Worm (Caenorhabditis elegans) whole organism, L4 larva: ENCODE results near the gene fbxa-199.

Source experiments
- F37D6.2 ChIP-seq: sonication (generic microtip); optimal IDR thresholded peaks from 2 replicates; lab custom pipeline; 2016; ENCODE audit warnings: mild to moderate bottlenecking, missing genetic modification characterization, missing compliant biosample characterization
- F49E8.2 ChIP-seq: sonication (generic microtip); optimal IDR thresholded peaks from 2 replicates; lab custom pipeline; 2016; ENCODE audit warnings: missing compliant biosample characterization, mild to moderate bottlenecking, missing genetic modification characterization, borderline replicate concordance
- R02D3.7 ChIP-seq: fragments of 150-350 bp; sonication (generic microtip); optimal IDR thresholded peaks from 3 replicates; lab custom pipeline; 2014; ENCODE audit warnings: missing biosample characterization, missing genetic modification characterization
- T26A8.4 ChIP-seq: fragments of 200-800 bp; sonication (Bioruptor generic); IDR thresholded peaks from 2 replicates; pipeline ENCODE4 v1.3.6; 2022; ENCODE audit warnings: missing genetic modification characterization, missing compliant biosample characterization
- Y48G9A.11 ChIP-seq: fragments of 200-800 bp; sonication (Bioruptor generic); IDR thresholded peaks from 2 replicates; pipeline ENCODE4 v1.3.6; 2022; ENCODE audit warnings: missing genetic modification reagents, missing genetic modification characterization, missing compliant biosample characterization
- attf-4 ChIP-seq: sonication (generic microtip); optimal IDR thresholded peaks from 3 replicates; lab custom pipeline; 2017; ENCODE audit warnings: missing biosample characterization, missing genetic modification characterization
- ceh-32 ChIP-seq: sonication (generic microtip); optimal IDR thresholded peaks from 2 replicates; lab custom pipeline; 2016; ENCODE audit warnings: mild to moderate bottlenecking, missing genetic modification characterization, missing compliant biosample characterization; ENCODE audit not compliant: poor library complexity
- ceh-44 ChIP-seq: fragments of 200-800 bp; sonication (Bioruptor generic); IDR thresholded peaks from 2 replicates; pipeline ENCODE4 v1.3.6; 2022; ENCODE audit warnings: missing genetic modification reagents, missing genetic modification characterization, missing compliant biosample characterization
- daf-16 ChIP-seq, 3 experiments: sonication (generic microtip); optimal IDR thresholded peaks; 2 replicates each; lab custom pipeline; 2016 to 2017; ENCODE audit warnings: missing genetic modification characterization in 3 of 3, missing genetic modification reagents in 3 of 3, mild to moderate bottlenecking in 2 of 3, missing compliant biosample characterization in 2 of 3, missing biosample characterization in 1 of 3, moderate library complexity in 1 of 3
- daf-19 ChIP-seq: fragments of 200-800 bp; sonication (Bioruptor generic); conservative IDR thresholded peaks from 2 replicates; pipeline ENCODE4 v1.3.6; 2022; ENCODE audit warnings: missing genetic modification characterization, missing compliant biosample characterization
- duxl-1 ChIP-seq: sonication (generic microtip); optimal IDR thresholded peaks from 2 replicates; lab custom pipeline; 2016; ENCODE audit warnings: mild to moderate bottlenecking, missing genetic modification characterization, moderate library complexity, missing compliant biosample characterization; ENCODE audit not compliant: poor library complexity
- dve-1 ChIP-seq: sonication (generic microtip); optimal IDR thresholded peaks from 2 replicates; lab custom pipeline; 2017; ENCODE audit warnings: antibody characterized with exemption, mild to moderate bottlenecking, missing genetic modification characterization, missing compliant biosample characterization; ENCODE audit not compliant: insufficient read depth
- egl-43 ChIP-seq: fragments of 200-800 bp; sonication (Bioruptor generic); IDR thresholded peaks from 2 replicates; pipeline ENCODE4 v1.3.6; 2022; ENCODE audit warnings: missing genetic modification reagents, missing genetic modification characterization, missing compliant biosample characterization
- fos-1 ChIP-seq: fragments of 150-350 bp; optimal IDR thresholded peaks from 2 replicates; lab custom pipeline; 2014; ENCODE audit warnings: missing biosample characterization, missing genetic modification characterization
- gei-8 ChIP-seq: fragments of 200-800 bp; sonication (Bioruptor generic); optimal IDR thresholded peaks from 2 replicates; lab custom pipeline; 2018; ENCODE audit warnings: mild to moderate bottlenecking, missing genetic modification characterization, missing compliant biosample characterization
- hlh-11 ChIP-seq: fragments of 200-800 bp; sonication (Bioruptor generic); optimal IDR thresholded peaks from 2 replicates; lab custom pipeline; 2018; ENCODE audit warnings: mild to moderate bottlenecking, missing genetic modification characterization, missing compliant biosample characterization
- jun-1 ChIP-seq: fragments of 150-350 bp; optimal IDR thresholded peaks from 2 replicates; lab custom pipeline; 2014; ENCODE audit warnings: missing biosample characterization, missing genetic modification reagents, missing genetic modification characterization
- lir-3 ChIP-seq: sonication (generic microtip); optimal IDR thresholded peaks from 2 replicates; lab custom pipeline; 2016; ENCODE audit warnings: mild to moderate bottlenecking, missing genetic modification characterization, missing compliant biosample characterization
- madf-5 ChIP-seq, 2 experiments: fragments of 200-800 bp; sonication (Bioruptor generic); IDR thresholded peaks; 2 replicates each; pipeline ENCODE4 v1.3.6; 2022; ENCODE audit warnings: missing compliant biosample characterization in 2 of 2, missing genetic modification characterization in 2 of 2
- mep-1 ChIP-seq: fragments of 150-350 bp; sonication (generic microtip); optimal IDR thresholded peaks from 3 replicates; lab custom pipeline; 2014; ENCODE audit warnings: missing biosample characterization, missing genetic modification characterization
- nhr-41 ChIP-seq: fragments of 200-800 bp; sonication (Bioruptor generic); IDR thresholded peaks from 2 replicates; pipeline ENCODE4 v1.3.6; 2022; ENCODE audit warnings: missing genetic modification reagents, missing genetic modification characterization, missing compliant biosample characterization
- nhr-48 ChIP-seq: sonication (generic microtip); optimal IDR thresholded peaks from 2 replicates; lab custom pipeline; 2016; ENCODE audit warnings: mild to moderate bottlenecking, missing genetic modification characterization, missing compliant biosample characterization
- nhr-6 ChIP-seq: fragments of 150-350 bp; optimal IDR thresholded peaks from 2 replicates; lab custom pipeline; 2014; ENCODE audit warnings: missing biosample characterization, missing genetic modification characterization
- nhr-76 ChIP-seq: fragments of 150-350 bp; optimal IDR thresholded peaks from 2 replicates; lab custom pipeline; 2014; ENCODE audit warnings: missing biosample characterization, missing genetic modification characterization
- nhr-77 ChIP-seq: fragments of 150-350 bp; optimal IDR thresholded peaks from 2 replicates; lab custom pipeline; 2014; ENCODE audit warnings: missing biosample characterization, missing genetic modification characterization
- pha-4 ChIP-seq, 2 experiments: fragments of 150-350 bp in 1 of 2; fragments of 200-800 bp in 1 of 2; sonication (Bioruptor generic) in 1 of 2; IDR thresholded peaks in 1 of 2; optimal IDR thresholded peaks in 1 of 2; 2 replicates each; pipeline versions ENCODE4 v1.3.6 to Lab custom; 2014 to 2022; ENCODE audit warnings: missing genetic modification characterization in 2 of 2, missing genetic modification reagents in 2 of 2, missing biosample characterization in 1 of 2, missing compliant biosample characterization in 1 of 2
- php-3 ChIP-seq: fragments of 200-800 bp; sonication (Bioruptor generic); IDR thresholded peaks from 2 replicates; pipeline ENCODE4 v1.3.6; 2022; ENCODE audit warnings: missing genetic modification reagents, missing genetic modification characterization, missing compliant biosample characterization
- pqm-1 ChIP-seq: sonication (generic microtip); optimal IDR thresholded peaks from 2 replicates; lab custom pipeline; 2017; ENCODE audit warnings: missing biosample characterization, missing genetic modification characterization
- snpc-4 ChIP-seq: fragments of 150-350 bp; optimal IDR thresholded peaks from 2 replicates; lab custom pipeline; 2014; ENCODE audit warnings: missing biosample characterization, missing genetic modification characterization
- unc-62 ChIP-seq, 3 experiments: fragments of 150-350 bp in 1 of 3; sonication (generic microtip); optimal IDR thresholded peaks in 2 of 3; peaks in 1 of 3; 1 replicate in 1 of 3; 2 replicates in 2 of 3; lab custom pipeline; 2014 to 2017; ENCODE audit warnings: missing biosample characterization in 3 of 3, missing genetic modification characterization in 3 of 3, missing genetic modification reagents in 3 of 3, missing genotype in 1 of 3
- vab-7 ChIP-seq: fragments of 200-800 bp; sonication (Bioruptor generic); IDR thresholded peaks from 2 replicates; pipeline ENCODE4 v1.3.6; 2022; ENCODE audit warnings: missing genetic modification reagents, missing genetic modification characterization, missing compliant biosample characterization
- zip-11 ChIP-seq: fragments of 200-800 bp; sonication (Bioruptor generic); IDR thresholded peaks from 2 replicates; pipeline ENCODE4 v1.3.6; 2022; ENCODE audit warnings: missing genetic modification characterization, missing compliant biosample characterization
- ztf-7 ChIP-seq: fragments of 150-350 bp; optimal IDR thresholded peaks from 2 replicates; lab custom pipeline; 2014; ENCODE audit warnings: missing biosample characterization, missing genetic modification characterization

Gene fbxa-199

DNA sequence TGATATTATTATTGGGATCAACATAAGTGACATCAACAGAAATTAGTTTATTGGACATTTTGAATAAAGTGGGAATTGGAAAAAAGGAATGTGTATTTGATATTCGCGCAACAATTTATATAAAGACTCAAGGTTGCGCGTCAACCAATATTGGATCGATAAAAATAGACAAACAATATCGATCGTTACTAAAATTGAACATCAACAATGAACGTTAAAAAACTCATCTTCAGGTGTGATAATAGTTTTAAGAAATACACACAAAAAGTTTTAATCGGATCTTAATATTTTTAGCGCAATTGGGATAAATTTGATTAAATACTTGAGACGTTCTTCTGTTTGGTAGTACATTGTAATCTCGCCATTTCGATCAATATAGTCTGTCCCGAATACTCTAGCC is 25.0 kb upstream of the fbxa-199 start, which contains the start of gene fbxa-104:
fbxa-104 (minus strand) TSS at position 83 of the 400 bp plus-strand sequence.
- no peak for TF ChIP-seq duxl-1 (tag; lab: Kevin White, UChicago)
- peak in 1 of 2 experiments; percentile 96 for TF ChIP-seq unc-62 (GFP tag; optimal IDR thresholded peaks at IDR 0.05 in 1 of 2; lab: Kevin White, UChicago)
- no peak for TF ChIP-seq unc-62 (tag; optimal IDR thresholded peaks at IDR 0.05; lab: Kevin White, UChicago)
- TF ChIP-seq, all 104 proteins: peak for 1

DNA sequence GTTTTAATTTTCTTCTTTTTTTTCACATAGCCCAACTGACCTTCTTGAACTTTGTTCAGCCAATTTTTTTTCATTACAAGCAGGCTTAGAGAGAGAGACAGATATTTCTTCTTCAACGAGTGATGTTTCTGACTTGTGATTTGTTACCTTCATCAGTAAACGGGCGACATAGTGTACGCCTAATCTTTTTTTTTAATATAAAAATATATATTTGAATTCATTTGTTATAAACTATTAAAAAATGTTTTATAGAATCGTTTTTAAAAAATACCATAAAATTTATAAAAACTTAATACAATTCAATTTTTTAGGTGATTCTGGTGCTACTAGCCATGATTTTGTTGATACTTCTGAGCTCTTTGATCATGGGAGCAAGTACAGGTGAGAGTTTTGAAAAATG is 19.2 kb upstream of the fbxa-199 start, which contains the start of gene T06E6.10:
T06E6.10 (plus strand) TSS at position 301 of the 400 bp plus-strand sequence.
- TF ChIP-seq ceh-44 (GFP tag; lab: Robert Waterston, UW) = no peak
- TF ChIP-seq gei-8 (GFP tag; lab: Kevin White, UChicago) = no peak

DNA sequence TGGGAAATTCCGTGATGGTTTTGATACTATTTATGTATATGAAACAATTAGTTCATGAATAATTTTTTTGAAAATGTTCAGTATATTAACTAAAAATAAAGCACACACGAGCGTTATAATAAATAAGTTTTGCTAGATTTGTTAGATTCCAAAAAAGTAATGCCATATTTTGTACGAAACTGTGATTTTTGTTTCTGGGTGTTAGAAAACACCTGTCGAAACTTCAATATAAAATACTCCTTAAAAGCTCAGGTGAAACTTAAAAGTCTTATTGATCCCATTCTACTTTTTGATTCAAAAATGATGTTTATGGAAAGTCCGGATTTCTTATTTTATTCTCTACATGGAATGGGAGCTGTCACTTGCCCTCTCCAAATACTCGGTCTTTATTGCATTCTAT is 17.3 kb upstream of the fbxa-199 start, which contains the start of gene srh-265:
srh-265 (plus strand) TSS at position 301 of the 400 bp plus-strand sequence.
- no peak for TF ChIP-seq nhr-76 (tag; lab: Kevin White, UChicago)
- TF ChIP-seq nhr-6 (tag; lab: Kevin White, UChicago) = no peak
- TF ChIP-seq daf-16 (GFP tag; optimal IDR thresholded peaks at IDR 0.05; lab: Kevin White, UChicago) = no peak
- TF ChIP-seq daf-16 (tag; optimal IDR thresholded peaks at IDR 0.05; lab: Kevin White, UChicago) = no peak
- no peak for TF ChIP-seq nhr-77 (tag; lab: Kevin White, UChicago)
- no peak for TF ChIP-seq snpc-4 (tag; lab: Kevin White, UChicago)
- TF ChIP-seq vab-7 (GFP tag; lab: Robert Waterston, UW) = no peak
- TF ChIP-seq madf-5 (GFP tag; IDR thresholded peaks at IDR 0.05; lab: Robert Waterston, UW) = no peak
- TF ChIP-seq hlh-11 (tag; lab: Kevin White, UChicago) = no peak
- no peak for TF ChIP-seq pha-4 (GFP tag; IDR thresholded peaks at IDR 0.05; lab: Robert Waterston, UW)
- no peak for TF ChIP-seq pha-4 (tag; optimal IDR thresholded peaks at IDR 0.05; lab: Kevin White, UChicago)
- TF ChIP-seq ceh-44 (GFP tag; lab: Robert Waterston, UW) = no peak
- TF ChIP-seq nhr-41 (GFP tag; lab: Robert Waterston, UW) = no peak
- no peak for TF ChIP-seq F49E8.2 (tag; lab: Kevin White, UChicago)
- TF ChIP-seq daf-19 (GFP tag; lab: Robert Waterston, UW) = no peak

DNA sequence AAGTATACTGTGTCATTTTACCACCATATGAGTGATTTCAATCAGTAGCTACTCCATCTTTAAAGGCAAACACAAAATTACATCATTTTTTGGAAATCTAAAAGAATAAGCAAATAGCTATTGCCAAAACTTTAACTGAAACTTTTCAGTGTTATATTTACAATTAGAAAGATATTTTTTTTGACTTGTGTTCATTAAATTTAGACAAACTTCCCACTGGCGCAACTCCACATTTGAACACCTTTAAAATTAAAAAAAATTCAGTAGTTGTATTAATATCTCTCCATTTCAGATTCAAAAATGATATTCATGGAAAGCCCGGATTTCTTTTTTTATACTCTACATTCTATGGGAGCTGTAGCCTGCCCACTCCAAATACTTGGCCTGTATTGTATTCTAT is 15.2 kb upstream of the fbxa-199 start, which contains the start of gene srh-264:
srh-264 (plus strand) TSS at position 301 of the 400 bp plus-strand sequence.
- TF ChIP-seq ztf-7 (tag; lab: Kevin White, UChicago) (no peak), hlh-11 (tag; lab: Kevin White, UChicago) (no peak), pqm-1 (tag; lab: Kevin White, UChicago) (no peak), lir-3 (tag; lab: Kevin White, UChicago) (no peak), R02D3.7 (no peak), Y48G9A.11 (GFP tag; lab: Robert Waterston, UW) (no peak)

DNA sequence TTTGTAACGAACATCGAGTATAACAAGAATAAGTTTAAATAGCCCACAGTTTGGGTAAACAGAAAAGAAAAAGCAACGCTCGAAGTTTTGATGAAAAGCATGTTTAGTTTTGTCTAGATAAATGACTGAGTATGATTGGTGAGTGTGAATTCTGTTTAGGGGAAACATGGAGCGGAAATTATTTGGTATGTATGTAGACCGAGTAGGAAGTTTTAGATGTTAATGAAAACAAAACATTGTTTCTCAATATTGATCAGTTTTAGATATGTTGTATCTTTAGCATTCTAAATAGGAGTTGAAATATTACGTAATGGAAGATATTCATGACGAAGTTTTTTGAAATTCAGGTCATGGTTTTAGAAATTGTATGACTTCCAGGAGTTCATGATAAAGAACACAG is 14.0 kb upstream of the fbxa-199 start, which contains the start of gene srbc-63:
srbc-63 (minus strand) TSS at position 101 of the 400 bp plus-strand sequence.
- TF ChIP-seq dve-1 (tag; lab: Kevin White, UChicago) = no peak
- TF ChIP-seq php-3 (GFP tag; lab: Robert Waterston, UW) = no peak
- TF ChIP-seq nhr-48 (tag; lab: Kevin White, UChicago) = no peak
- TF ChIP-seq ceh-32 (tag; lab: Kevin White, UChicago) = no peak
- TF ChIP-seq fos-1 = no peak
- TF ChIP-seq F37D6.2 = no peak
- TF ChIP-seq nhr-41 (GFP tag; lab: Robert Waterston, UW) = no peak
- no peak for TF ChIP-seq mep-1 (tag; lab: Kevin White, UChicago)
- no peak for TF ChIP-seq egl-43
- TF ChIP-seq zip-11 (GFP tag; lab: Robert Waterston, UW) = no peak
- no peak for TF ChIP-seq hlh-11 (tag; lab: Kevin White, UChicago)
- no peak for TF ChIP-seq jun-1 (tag; lab: Kevin White, UChicago)
- no peak for TF ChIP-seq attf-4 (tag; lab: Kevin White, UChicago)
- no peak for TF ChIP-seq duxl-1 (tag; lab: Kevin White, UChicago)
- TF ChIP-seq T26A8.4 (GFP tag; lab: Robert Waterston, UW) = no peak
